Fruit fly (Drosophila melanogaster): Measurements from ENCODE around the gene CG7557.

Gene CG7557

dm6 chr3L:11444169-11444568, 792 bp upstream of the CG7557 start:
- no peak for TF ChIP-seq CG13204 (GFP tag; optimal IDR thresholded peaks at IDR 0.05)
- TF ChIP-seq gl (tag; optimal IDR thresholded peaks at IDR 0.05) = no peak
- TF ChIP-seq CG12605 (GFP tag; IDR thresholded peaks at IDR 0.05) = no peak
- no peak for TF ChIP-seq EcR (GFP tag; optimal IDR thresholded peaks at IDR 0.05)
- TF ChIP-seq CG9948 (tag; optimal IDR thresholded peaks at IDR 0.05) = peak; percentile 21
- TF ChIP-seq CG15710 (tag; optimal IDR thresholded peaks at IDR 0.05) = peak; percentile 31
- peak; percentile 77 for TF ChIP-seq CG14655 (GFP tag; optimal IDR thresholded peaks at IDR 0.05)
- 0 out of 2 replicates have a peak, but pooled peaks have one; percentile 8 for TF ChIP-seq CG32121 (GFP tag; IDR thresholded peaks at IDR 0.05)
- TF ChIP-seq CG8159 (tag; optimal IDR thresholded peaks at IDR 0.05) = peak; percentile 46
- no peak for TF ChIP-seq Ets98B (GFP tag; IDR thresholded peaks at IDR 0.05)
- TF ChIP-seq fd96Ca (GFP tag; IDR thresholded peaks at IDR 0.05) = no peak
- no peak for TF ChIP-seq Pif1A (GFP tag; optimal IDR thresholded peaks at IDR 0.05)
- TF ChIP-seq Pif1B (GFP tag; optimal IDR thresholded peaks at IDR 0.05) = peak; percentile 1
- TF ChIP-seq CG8301 (tag; optimal IDR thresholded peaks at IDR 0.05) = peak; percentile 28

- TF ChIP-seq CG8301 (tag; optimal IDR thresholded peaks at IDR 0.05) (peak; percentile 93), fd96Ca (GFP tag; IDR thresholded peaks at IDR 0.05) (peak; percentile 83), CG12605 (GFP tag; IDR thresholded peaks at IDR 0.05) (peak; percentile 64), Snoo (tag; optimal IDR thresholded peaks at IDR 0.05) (peak; percentile 18), Ets98B (GFP tag; IDR thresholded peaks at IDR 0.05) (peak; percentile 90), CG9948 (tag; optimal IDR thresholded peaks at IDR 0.05) (peak; percentile 89), CG32121 (GFP tag; IDR thresholded peaks at IDR 0.05) (peak; percentile 93), CG15710 (tag; optimal IDR thresholded peaks at IDR 0.05) (peak; percentile 80), EcR (GFP tag; optimal IDR thresholded peaks at IDR 0.05) (peak; percentile 99), gl (tag; optimal IDR thresholded peaks at IDR 0.05) (peak; percentile 49), Pif1B (GFP tag; optimal IDR thresholded peaks at IDR 0.05) (peak; percentile 74), CG14655 (GFP tag; optimal IDR thresholded peaks at IDR 0.05) (peak; percentile 92), CG10348 (GFP tag; IDR thresholded peaks at IDR 0.05) (no peak; the same call in 1 of the 2 replicates), CG34367 (tag; optimal IDR thresholded peaks at IDR 0.05) (peak; percentile 12), CG17806 (tag; optimal IDR thresholded peaks at IDR 0.05) (peak; percentile 89), D1 (tag; optimal IDR thresholded peaks at IDR 0.05) (peak; percentile 79), CG8159 (tag; optimal IDR thresholded peaks at IDR 0.05) (peak; percentile 90), Pif1A (GFP tag; optimal IDR thresholded peaks at IDR 0.05) (peak; percentile 84), CG4496 (GFP tag; IDR thresholded peaks at IDR 0.05) (peak; percentile 93), CG13204 (GFP tag; optimal IDR thresholded peaks at IDR 0.05) (peak; percentile 44), rn (GFP tag; IDR thresholded peaks at IDR 0.05) (peak; percentile 56; the same call in 1 of the 2 replicates)
Observed at dm6 chr3L:11447022-11447728, 2.2 kb downstream of the CG7557 start.

- TF ChIP-seq D1 (tag; optimal IDR thresholded peaks at IDR 0.05) = no peak
- TF ChIP-seq Snoo (tag; optimal IDR thresholded peaks at IDR 0.05) = no peak
- TF ChIP-seq CG15710 (tag; optimal IDR thresholded peaks at IDR 0.05) = peak; percentile 43
- TF ChIP-seq CG14655 (GFP tag; optimal IDR thresholded peaks at IDR 0.05) = peak; percentile 82
- peak; percentile 67 for TF ChIP-seq CG17806 (tag; optimal IDR thresholded peaks at IDR 0.05)
- peak; percentile 61 for TF ChIP-seq Pif1A (GFP tag; optimal IDR thresholded peaks at IDR 0.05)
- TF ChIP-seq CG4496 (GFP tag; IDR thresholded peaks at IDR 0.05) = peak; percentile 85
- TF ChIP-seq CG9948 (tag; optimal IDR thresholded peaks at IDR 0.05) = peak; percentile 64
- TF ChIP-seq Ets98B (GFP tag; IDR thresholded peaks at IDR 0.05) = peak; percentile 79
- TF ChIP-seq gl (tag; optimal IDR thresholded peaks at IDR 0.05) = no peak
- no peak for TF ChIP-seq CG10348 (GFP tag; IDR thresholded peaks at IDR 0.05)
- TF ChIP-seq CG13204 (GFP tag; optimal IDR thresholded peaks at IDR 0.05) = no peak
- peak; percentile 82 for TF ChIP-seq fd96Ca (GFP tag; IDR thresholded peaks at IDR 0.05)
- TF ChIP-seq CG8301 (tag; optimal IDR thresholded peaks at IDR 0.05) = peak; percentile 87
- TF ChIP-seq EcR (GFP tag; optimal IDR thresholded peaks at IDR 0.05) = no peak
- TF ChIP-seq CG34367 (tag; optimal IDR thresholded peaks at IDR 0.05) = peak; percentile 65
- TF ChIP-seq rn (GFP tag; IDR thresholded peaks at IDR 0.05) = peak; percentile 44; the same call in 1 of the 2 replicates
- TF ChIP-seq Pif1B (GFP tag; optimal IDR thresholded peaks at IDR 0.05) = peak; percentile 49
- TF ChIP-seq CG8159 (tag; optimal IDR thresholded peaks at IDR 0.05) = peak; percentile 55
- peak; percentile 59 for TF ChIP-seq CG12605 (GFP tag; IDR thresholded peaks at IDR 0.05)
- TF ChIP-seq CG32121 (GFP tag; IDR thresholded peaks at IDR 0.05) = peak; percentile 63
Observed at dm6 chr3L:11448349-11448748, 3.4 kb downstream of the CG7557 start.

dm6 chr3L:11448935-11449334, 4.0 kb downstream of the CG7557 start:
- TF ChIP-seq CG8159 (tag; optimal IDR thresholded peaks at IDR 0.05) = peak; percentile 28
- peak; percentile 93 for TF ChIP-seq Ets98B (GFP tag; IDR thresholded peaks at IDR 0.05)
- peak; percentile 66 for TF ChIP-seq CG17806 (tag; optimal IDR thresholded peaks at IDR 0.05)
- peak; percentile 96 for TF ChIP-seq CG4496 (GFP tag; IDR thresholded peaks at IDR 0.05)
- peak; percentile 97 for TF ChIP-seq fd96Ca (GFP tag; IDR thresholded peaks at IDR 0.05)
- TF ChIP-seq CG34367 (tag; optimal IDR thresholded peaks at IDR 0.05) = peak; percentile 50
- peak; percentile 77 for TF ChIP-seq Pif1A (GFP tag; optimal IDR thresholded peaks at IDR 0.05)
- peak; percentile 84 for TF ChIP-seq CG12605 (GFP tag; IDR thresholded peaks at IDR 0.05)
- peak; percentile 91 for TF ChIP-seq CG8301 (tag; optimal IDR thresholded peaks at IDR 0.05)
- no peak for TF ChIP-seq Snoo (tag; optimal IDR thresholded peaks at IDR 0.05)
- no peak for TF ChIP-seq CG13204 (GFP tag; optimal IDR thresholded peaks at IDR 0.05)
- peak; percentile 54 for TF ChIP-seq CG15710 (tag; optimal IDR thresholded peaks at IDR 0.05)
- TF ChIP-seq Pif1B (GFP tag; optimal IDR thresholded peaks at IDR 0.05) = peak; percentile 63
- peak; percentile 81 for TF ChIP-seq CG9948 (tag; optimal IDR thresholded peaks at IDR 0.05)
- TF ChIP-seq CG10348 (GFP tag; IDR thresholded peaks at IDR 0.05) = 0 out of 2 replicates have a peak, but pooled peaks have one; percentile 54
- TF ChIP-seq CG14655 (GFP tag; optimal IDR thresholded peaks at IDR 0.05) = peak; percentile 94
- TF ChIP-seq EcR (GFP tag; optimal IDR thresholded peaks at IDR 0.05) = no peak
- TF ChIP-seq D1 (tag; optimal IDR thresholded peaks at IDR 0.05) = peak; percentile 6
- TF ChIP-seq CG32121 (GFP tag; IDR thresholded peaks at IDR 0.05) = peak; percentile 88
- TF ChIP-seq rn (GFP tag; IDR thresholded peaks at IDR 0.05) = peak; percentile 88
- TF ChIP-seq gl (tag; optimal IDR thresholded peaks at IDR 0.05) = peak; percentile 0

dm6 chr3L:11450535-11450934, 5.6 kb downstream of the CG7557 start:
- TF ChIP-seq Snoo (tag; optimal IDR thresholded peaks at IDR 0.05) = no peak
- TF ChIP-seq Pif1B (GFP tag; optimal IDR thresholded peaks at IDR 0.05) = no peak
- TF ChIP-seq D1 (tag; optimal IDR thresholded peaks at IDR 0.05) = no peak
- TF ChIP-seq fd96Ca (GFP tag; IDR thresholded peaks at IDR 0.05) = no peak
- TF ChIP-seq gl (tag; optimal IDR thresholded peaks at IDR 0.05) = no peak
- TF ChIP-seq CG14655 (GFP tag; optimal IDR thresholded peaks at IDR 0.05) = peak; percentile 36
- TF ChIP-seq CG15710 (tag; optimal IDR thresholded peaks at IDR 0.05) = peak; percentile 5
- no peak for TF ChIP-seq CG32121 (GFP tag; IDR thresholded peaks at IDR 0.05)
- TF ChIP-seq CG13204 (GFP tag; optimal IDR thresholded peaks at IDR 0.05) = no peak
- peak; percentile 43 for TF ChIP-seq CG8159 (tag; optimal IDR thresholded peaks at IDR 0.05)
- peak; percentile 7 for TF ChIP-seq Pif1A (GFP tag; optimal IDR thresholded peaks at IDR 0.05)
- TF ChIP-seq EcR (GFP tag; optimal IDR thresholded peaks at IDR 0.05) = no peak
- no peak for TF ChIP-seq CG4496 (GFP tag; IDR thresholded peaks at IDR 0.05)
- TF ChIP-seq CG10348 (GFP tag; IDR thresholded peaks at IDR 0.05) = no peak
- TF ChIP-seq CG8301 (tag; optimal IDR thresholded peaks at IDR 0.05) = no peak
- no peak for TF ChIP-seq CG34367 (tag; optimal IDR thresholded peaks at IDR 0.05)
- no peak for TF ChIP-seq CG12605 (GFP tag; IDR thresholded peaks at IDR 0.05)
- peak; percentile 31 for TF ChIP-seq CG9948 (tag; optimal IDR thresholded peaks at IDR 0.05)
- TF ChIP-seq Ets98B (GFP tag; IDR thresholded peaks at IDR 0.05) = no peak
- peak; percentile 41 for TF ChIP-seq CG17806 (tag; optimal IDR thresholded peaks at IDR 0.05)
- no peak for TF ChIP-seq rn (GFP tag; IDR thresholded peaks at IDR 0.05)
